Fruit fly (Drosophila melanogaster) whole organism, adult: Measurements from ENCODE around the gene Fer3.
A peak's percentile ranks its signal among the peaks of the same experiment; 100 is the strongest.

Experiments
- CG11617 ChIP-seq: fragments of 200-800 bp; sonication (Bioruptor generic); optimal IDR thresholded peaks from 2 replicates; lab custom pipeline; 2017; ENCODE audit warnings: mild to moderate bottlenecking, missing biosample characterization, missing genetic modification reagents, missing genetic modification characterization
- CG12768 ChIP-seq: fragments of 200-800 bp; sonication (Bioruptor generic); optimal IDR thresholded peaks from 2 replicates; lab custom pipeline; 2017; ENCODE audit warnings: missing biosample characterization, missing genetic modification characterization, mild to moderate bottlenecking, moderate library complexity, missing genetic modification reagents
- CG14711 ChIP-seq: fragments of 200-800 bp; sonication (Bioruptor generic); optimal IDR thresholded peaks from 2 replicates; lab custom pipeline; 2018; ENCODE audit warnings: missing biosample characterization, mild to moderate bottlenecking, missing genetic modification characterization, moderate library complexity
- CG1620 ChIP-seq: fragments of 200-800 bp; sonication (Bioruptor generic); optimal IDR thresholded peaks from 2 replicates; lab custom pipeline; 2016; ENCODE audit warnings: missing biosample characterization, missing genetic modification characterization
- CG33017 ChIP-seq: fragments of 200-800 bp; sonication (Bioruptor generic); optimal IDR thresholded peaks from 2 replicates; lab custom pipeline; 2018; ENCODE audit warnings: missing biosample characterization, mild to moderate bottlenecking, missing genetic modification characterization, moderate library complexity
- CG5204 ChIP-seq: fragments of 200-800 bp; sonication (Bioruptor generic); optimal IDR thresholded peaks from 2 replicates; lab custom pipeline; 2016; ENCODE audit warnings: missing biosample characterization, missing genetic modification characterization
- CG7045 ChIP-seq: fragments of 200-800 bp; sonication (Bioruptor generic); optimal IDR thresholded peaks from 2 replicates; lab custom pipeline; 2017; ENCODE audit warnings: missing biosample characterization, mild to moderate bottlenecking, missing genetic modification characterization
- CG7101 ChIP-seq: fragments of 200-800 bp; sonication (Bioruptor generic); optimal IDR thresholded peaks from 2 replicates; lab custom pipeline; 2018; ENCODE audit warnings: missing biosample characterization, mild to moderate bottlenecking, missing genetic modification characterization, moderate library complexity
- Clk ChIP-seq: fragments of 200-800 bp; sonication (Bioruptor generic); optimal IDR thresholded peaks from 2 replicates; lab custom pipeline; 2017; ENCODE audit warnings: missing biosample characterization, missing genetic modification characterization
- Crg-1 ChIP-seq: fragments of 200-800 bp; sonication (Bioruptor generic); optimal IDR thresholded peaks from 2 replicates; lab custom pipeline; 2016; ENCODE audit warnings: missing biosample characterization, missing genetic modification characterization
- Hr96 ChIP-seq: fragments of 200-800 bp; sonication (Bioruptor generic); optimal IDR thresholded peaks from 2 replicates; lab custom pipeline; 2016; ENCODE audit warnings: missing biosample characterization, missing genetic modification characterization
- Mnt ChIP-seq: fragments of 200-800 bp; sonication (Bioruptor generic); optimal IDR thresholded peaks from 2 replicates; lab custom pipeline; 2016; ENCODE audit warnings: missing biosample characterization, mild to moderate bottlenecking, missing genetic modification characterization
- bab1 ChIP-seq: fragments of 200-800 bp; sonication (Bioruptor generic); optimal IDR thresholded peaks from 3 replicates; lab custom pipeline; 2019; ENCODE audit warnings: missing biosample characterization, mild to moderate bottlenecking, missing genetic modification characterization, moderate library complexity
- cic ChIP-seq: fragments of 200-800 bp; sonication (Bioruptor generic); optimal IDR thresholded peaks from 2 replicates; lab custom pipeline; 2017; ENCODE audit warnings: missing biosample characterization, mild to moderate bottlenecking, missing genetic modification characterization, moderate library complexity
- cnc ChIP-seq, 2 experiments: fragments of >200 bp; optimal IDR thresholded peaks; 2 replicates each; lab custom pipeline; 2017
- kay ChIP-seq: fragments of 200-800 bp; sonication (Bioruptor generic); peaks from one replicate; lab custom pipeline; 2016; ENCODE audit warnings: missing biosample characterization, missing genetic modification characterization, borderline replicate concordance
- ovo ChIP-seq: fragments of 200-800 bp; sonication (Bioruptor generic); optimal IDR thresholded peaks from 2 replicates; lab custom pipeline; 2016; ENCODE audit warnings: missing biosample characterization, missing genetic modification characterization
- pad ChIP-seq: fragments of 200-800 bp; sonication (Bioruptor generic); optimal IDR thresholded peaks from 3 replicates; lab custom pipeline; 2017; ENCODE audit warnings: missing biosample characterization, missing genetic modification characterization, mild to moderate bottlenecking, moderate library complexity, missing genetic modification reagents
- tj ChIP-seq: fragments of 200-800 bp; sonication (Bioruptor generic); optimal IDR thresholded peaks from 3 replicates; lab custom pipeline; 2017; ENCODE audit warnings: missing biosample characterization, mild to moderate bottlenecking, missing genetic modification characterization, moderate library complexity
- toe ChIP-seq: fragments of 200-800 bp; sonication (Bioruptor generic); optimal IDR thresholded peaks from 2 replicates; lab custom pipeline; 2016; ENCODE audit warnings: missing biosample characterization, missing genetic modification characterization

The Fer3 gene

DNA sequence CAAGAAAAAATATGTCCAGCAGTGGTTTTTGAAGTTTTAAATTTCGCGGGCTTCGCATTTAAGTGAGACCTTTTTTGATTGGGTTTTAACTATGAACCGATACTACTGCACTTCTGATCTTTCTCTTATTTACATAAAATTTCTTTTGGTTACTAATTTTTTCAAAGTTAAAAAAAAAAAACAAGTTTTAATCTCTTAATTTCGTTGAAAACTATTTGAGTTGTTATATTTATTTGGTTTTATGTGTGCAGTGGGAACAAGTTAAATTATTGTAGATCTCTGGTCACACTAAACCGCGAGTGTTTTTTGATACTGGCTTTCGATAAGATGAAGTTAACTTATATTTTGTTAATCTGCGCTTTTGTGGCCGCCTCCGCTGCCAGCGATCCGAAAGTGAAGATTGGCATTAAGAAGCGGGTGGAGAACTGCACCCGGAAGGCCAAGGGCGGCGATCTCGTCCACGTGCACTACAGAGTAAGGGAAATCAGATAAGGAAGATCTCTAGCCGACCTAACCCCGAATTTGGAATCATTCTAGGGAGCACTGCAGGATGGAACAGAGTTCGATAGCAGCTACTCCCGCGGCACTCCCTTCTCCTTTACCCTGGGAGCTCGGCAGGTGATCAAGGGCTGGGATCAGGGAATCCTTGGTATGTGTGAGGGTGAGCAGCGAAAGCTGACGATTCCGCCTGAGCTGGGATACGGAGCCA, 20.0 kb downstream of the Fer3 start, which contains the start of gene CG14715:
Gene CG14715, plus strand, starts transcription at position 267 of the 709 bp plus-strand sequence.
- TF ChIP-seq tj = peak; percentile 9
- TF ChIP-seq CG7045 = peak; percentile 9
- TF ChIP-seq ovo (GFP tag; lab: Kevin White, UChicago) = peak; percentile 1
- TF ChIP-seq CG14711 = peak; percentile 51
- TF ChIP-seq CG7101 = peak; percentile 60
- peak; percentile 61 for TF ChIP-seq toe (GFP tag; lab: Kevin White, UChicago)
- TF ChIP-seq CG12768 = no peak
- TF ChIP-seq Crg-1 (GFP tag; lab: Kevin White, UChicago) = no peak
- TF ChIP-seq pad (GFP tag; lab: Kevin White, UChicago) = no peak
- peak; percentile 39 for TF ChIP-seq Mnt (GFP tag; lab: Kevin White, UChicago)
- no peak for TF ChIP-seq cnc (optimal IDR thresholded peaks at IDR 0.05; lab: Kevin White, UChicago)
- peak; percentile 52 for TF ChIP-seq CG1620
- no peak for TF ChIP-seq CG5204 (GFP tag; lab: Kevin White, UChicago)
- TF ChIP-seq cic = no peak
- no peak for TF ChIP-seq Clk (GFP tag; lab: Kevin White, UChicago)
- TF ChIP-seq kay (GFP tag; lab: Kevin White, UChicago) = no peak
- no peak for TF ChIP-seq CG33017 (tag; lab: Kevin White, UChicago)
- TF ChIP-seq bab1 (GFP tag; lab: Kevin White, UChicago) = peak; percentile 79
- TF ChIP-seq Hr96 (GFP tag; lab: Kevin White, UChicago) = peak; percentile 37
- TF ChIP-seq CG11617 (GFP tag; lab: Kevin White, UChicago) = peak; percentile 9

DNA sequence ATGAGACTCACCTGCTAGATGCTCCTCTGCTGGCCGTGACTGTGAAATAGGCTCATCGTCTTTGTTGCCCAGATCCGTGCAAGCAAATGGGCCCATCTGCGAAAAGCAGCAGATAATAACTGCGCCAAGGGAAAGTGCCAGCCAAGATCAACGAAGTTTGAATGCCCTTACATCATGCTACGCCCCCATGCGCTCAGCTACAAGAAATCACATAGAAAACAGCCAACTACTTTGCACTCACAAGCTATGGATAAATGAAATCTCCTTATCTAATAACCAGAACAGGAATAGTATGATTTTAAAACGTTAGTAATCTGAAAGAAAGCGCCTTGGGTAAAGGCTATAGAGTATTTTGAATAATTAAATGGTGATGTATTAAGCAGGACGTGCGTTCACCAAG, 22.3 kb downstream of the Fer3 start:
- TF ChIP-seq pad (GFP tag; lab: Kevin White, UChicago) = no peak
- TF ChIP-seq bab1 (GFP tag; lab: Kevin White, UChicago) = no peak
- TF ChIP-seq tj = no peak
- no peak for TF ChIP-seq cic
- no peak for TF ChIP-seq CG12768
- TF ChIP-seq Hr96 (GFP tag; lab: Kevin White, UChicago) = no peak
- TF ChIP-seq ovo (GFP tag; lab: Kevin White, UChicago) = no peak
- no peak for TF ChIP-seq CG7045
- no peak for TF ChIP-seq cnc (optimal IDR thresholded peaks at IDR 0.05; lab: Kevin White, UChicago)
- TF ChIP-seq CG14711 = no peak
- no peak for TF ChIP-seq Clk (GFP tag; lab: Kevin White, UChicago)
- no peak for TF ChIP-seq CG33017 (tag; lab: Kevin White, UChicago)

DNA sequence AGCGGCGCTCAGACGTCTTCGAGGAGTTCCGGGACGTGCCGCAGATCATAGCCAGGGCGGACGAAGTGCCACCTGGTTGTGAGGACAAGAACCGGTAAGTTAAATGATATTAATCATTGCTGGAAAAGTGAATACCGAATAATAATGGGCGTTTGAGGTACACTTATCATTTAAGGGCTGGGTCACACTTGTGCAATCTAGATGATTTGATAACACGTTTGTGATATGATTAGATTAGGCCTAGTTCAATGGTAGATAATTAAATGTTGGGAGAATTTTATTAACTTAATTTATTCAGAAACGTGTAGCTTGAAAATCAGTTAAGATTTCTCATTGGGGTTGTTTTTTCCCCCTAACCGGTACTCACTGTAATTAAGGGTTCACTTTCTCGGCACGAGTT, 23.2 kb downstream of the Fer3 start:
- TF ChIP-seq kay (GFP tag; lab: Kevin White, UChicago) (no peak), CG7101 (no peak), toe (GFP tag; lab: Kevin White, UChicago) (no peak), bab1 (GFP tag; lab: Kevin White, UChicago) (no peak), tj (no peak), CG5204 (GFP tag; lab: Kevin White, UChicago) (no peak), pad (GFP tag; lab: Kevin White, UChicago) (no peak), Hr96 (GFP tag; lab: Kevin White, UChicago) (no peak), CG1620 (no peak), Clk (GFP tag; lab: Kevin White, UChicago) (no peak), CG7045 (no peak), CG14711 (no peak), CG11617 (GFP tag; lab: Kevin White, UChicago) (no peak), CG12768 (no peak), CG33017 (tag; lab: Kevin White, UChicago) (no peak), Crg-1 (GFP tag; lab: Kevin White, UChicago) (no peak), ovo (GFP tag; lab: Kevin White, UChicago) (no peak), cic (no peak)

DNA sequence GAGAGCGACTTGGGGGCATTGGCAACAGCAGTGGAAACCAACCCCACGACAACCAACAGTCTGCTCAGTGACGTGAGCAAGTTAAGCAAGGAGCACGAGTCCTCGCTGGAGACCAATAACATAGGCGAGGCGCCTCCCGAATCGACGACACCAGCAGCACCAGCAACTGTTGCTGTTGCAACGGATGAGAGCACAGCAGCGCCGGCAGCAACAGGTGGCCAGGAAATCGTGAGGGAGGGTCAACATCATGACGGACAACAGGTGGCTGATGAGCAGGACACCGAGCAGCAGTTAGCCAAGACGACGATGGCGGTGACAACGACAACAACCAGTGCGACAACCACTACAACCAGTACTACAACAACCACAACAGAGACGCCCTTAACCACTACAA, 24.2 kb downstream of the Fer3 start:
- TF ChIP-seq CG7101 (no peak), CG1620 (no peak), CG14711 (no peak), ovo (GFP tag; lab: Kevin White, UChicago) (no peak)

dm6 chr3R:11669017-11669953, 24.8 kb downstream of the Fer3 start:
- TF ChIP-seq CG1620 (no peak), bab1 (GFP tag; lab: Kevin White, UChicago) (peak; percentile 2)

DNA sequence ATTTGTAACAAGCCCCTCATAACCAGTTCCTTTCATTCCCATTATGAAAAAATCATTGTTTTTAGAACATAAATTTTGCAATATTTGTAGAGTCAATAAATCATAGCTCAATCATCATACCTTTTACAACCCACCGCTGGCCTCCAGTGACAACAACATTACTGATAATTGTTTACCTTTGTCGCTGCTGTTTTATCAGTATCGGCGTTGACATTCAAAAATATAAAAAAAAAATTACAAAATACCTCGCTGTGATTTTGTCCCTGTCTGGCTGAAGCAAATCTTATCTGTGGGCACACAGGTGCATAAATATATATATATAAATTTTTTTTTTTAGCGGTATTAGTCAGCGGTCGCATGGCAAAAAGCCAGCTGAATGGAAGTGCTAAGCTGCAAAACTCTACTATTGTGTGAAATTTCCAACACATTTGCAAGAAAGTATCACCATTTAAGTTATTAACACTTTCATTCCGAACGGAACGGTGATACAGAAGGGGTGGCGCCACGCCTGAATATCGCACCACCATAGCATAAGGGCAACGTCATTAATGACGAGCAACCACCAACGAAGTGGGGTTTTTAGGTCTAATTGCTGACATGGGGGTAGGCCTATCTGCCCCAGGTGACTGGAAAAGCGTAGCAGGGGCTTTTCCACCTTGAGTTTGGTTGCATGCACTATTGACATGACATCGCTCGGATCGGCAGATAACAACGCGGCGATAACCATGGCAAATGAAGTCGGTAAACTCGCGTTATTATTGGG, 28.0 kb downstream of the Fer3 start:
- peak; percentile 8 for TF ChIP-seq CG7045
- TF ChIP-seq CG12768 = peak; percentile 25
- no peak for TF ChIP-seq CG11617 (GFP tag; lab: Kevin White, UChicago)
- TF ChIP-seq Clk (GFP tag; lab: Kevin White, UChicago) = no peak
- peak; percentile 11 for TF ChIP-seq Mnt (GFP tag; lab: Kevin White, UChicago)
- TF ChIP-seq Crg-1 (GFP tag; lab: Kevin White, UChicago) = no peak
- TF ChIP-seq kay (GFP tag; lab: Kevin White, UChicago) = peak; percentile 88
- no peak for TF ChIP-seq tj
- peak; percentile 53 for TF ChIP-seq cic
